Worm (Caenorhabditis elegans): ENCODE measurements around the gene exh-1.

The exh-1 gene

DNA sequence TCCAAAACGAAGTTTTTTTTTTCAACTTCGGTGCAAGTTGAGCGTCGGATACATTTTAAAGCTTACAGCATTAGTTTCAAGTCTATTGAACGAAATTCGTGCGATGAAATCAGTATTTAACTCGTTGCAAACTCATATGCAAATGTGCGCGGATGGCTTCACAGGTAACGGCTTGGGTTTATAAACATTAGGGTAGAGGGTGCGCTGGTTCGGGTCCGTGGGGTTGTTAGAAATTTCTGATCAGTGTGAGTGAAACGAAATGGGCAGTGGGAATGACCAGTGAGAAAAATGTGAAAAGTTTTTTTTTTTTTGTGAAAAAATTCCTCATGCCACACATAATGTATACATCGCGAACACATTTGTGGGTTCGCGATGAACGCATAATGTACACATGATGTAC lies 6.3 kb downstream of the exh-1 start (continued):
- no peak for TF ChIP-seq cey-2 (tag; optimal IDR thresholded peaks at IDR 0.05; ENCODE audit: borderline replicate concordance, insufficient read depth)
- TF ChIP-seq F37D6.2 (tag; optimal IDR thresholded peaks at IDR 0.05), result no peak
- no peak for TF ChIP-seq snpc-4 (tag; optimal IDR thresholded peaks at IDR 0.05)
- no peak for TF ChIP-seq ceh-62 (tag; optimal IDR thresholded peaks at IDR 0.05)
- no peak for TF ChIP-seq egl-27 (tag; optimal IDR thresholded peaks at IDR 0.05)
- no peak for TF ChIP-seq nhr-111 (GFP tag; optimal IDR thresholded peaks at IDR 0.05)
- no peak for TF ChIP-seq rbr-2 (tag; optimal IDR thresholded peaks at IDR 0.05)
- TF ChIP-seq attf-4 (tag; optimal IDR thresholded peaks at IDR 0.05), result no peak
- TF ChIP-seq lin-15B (tag; optimal IDR thresholded peaks at IDR 0.05), result no peak
- no peak for TF ChIP-seq pha-4 (GFP tag; IDR thresholded peaks at IDR 0.05)
- no peak for TF ChIP-seq pha-4 (tag; optimal IDR thresholded peaks at IDR 0.05)
- no peak for TF ChIP-seq dmd-6 (GFP tag; IDR thresholded peaks at IDR 0.05)
- no peak for TF ChIP-seq mep-1 (tag; optimal IDR thresholded peaks at IDR 0.05)
- TF ChIP-seq ceh-82 (tag; optimal IDR thresholded peaks at IDR 0.05), result no peak
- TF ChIP-seq zip-2 (tag; optimal IDR thresholded peaks at IDR 0.05), result no peak
- no peak for TF ChIP-seq nhr-41 (GFP tag; IDR thresholded peaks at IDR 0.05)
- TF ChIP-seq ctbp-1 (GFP tag; IDR thresholded peaks at IDR 0.05), result peak; percentile 47; the same call in 1 of the 2 replicates
- TF ChIP-seq madf-5 (GFP tag; IDR thresholded peaks at IDR 0.05), result peak in 1 of 2 experiments; percentile 31; a peak in 1 of 4 replicates
- no peak for TF ChIP-seq daf-19 (GFP tag; conservative IDR thresholded peaks at IDR 0.05)
- TF ChIP-seq tag-97 (GFP tag; IDR thresholded peaks at IDR 0.05), result no peak
- TF ChIP-seq unc-39 (tag; optimal IDR thresholded peaks at IDR 0.05), result no peak
- TF ChIP-seq nhr-42 (GFP tag; IDR thresholded peaks at IDR 0.05), result no peak
- no peak for TF ChIP-seq zfp-3 (GFP tag; conservative IDR thresholded peaks at IDR 0.05)
- peak; percentile 82 for TF ChIP-seq dmd-8 (GFP tag; IDR thresholded peaks at IDR 0.05)
- TF ChIP-seq mdt-29 (GFP tag; IDR thresholded peaks at IDR 0.05), result peak; percentile 34; the same call in 1 of the 2 replicates
- no peak for TF ChIP-seq ceh-20 (GFP tag; IDR thresholded peaks at IDR 0.05)

DNA sequence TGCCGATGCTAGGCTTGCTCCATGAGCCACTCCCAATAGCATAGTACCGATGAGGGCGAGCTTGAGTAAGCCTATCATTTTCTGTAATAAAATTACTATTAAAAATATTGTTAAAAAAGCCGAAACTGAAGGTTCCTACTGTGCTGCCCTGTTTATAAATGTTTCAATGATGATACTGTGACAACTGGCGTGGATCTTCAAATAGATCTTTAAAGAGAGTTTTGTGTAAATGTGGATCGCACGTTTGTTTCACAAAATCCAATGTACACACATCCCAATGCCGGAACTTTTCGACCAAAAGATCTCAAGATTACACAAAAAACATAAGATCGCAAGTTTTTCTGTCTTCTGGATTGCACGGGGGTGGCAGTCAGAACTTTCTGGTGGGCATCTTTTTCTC lies 8.6 kb downstream of the exh-1 start, which contains the start of gene C36C5.14:
C36C5.14 (minus strand) TSS at position 101 of the 400 bp plus-strand sequence.
- no peak for TF ChIP-seq mes-2 (tag; optimal IDR thresholded peaks at IDR 0.05; ENCODE audit: poor library complexity, severe bottlenecking)
- no peak for TF ChIP-seq F26F4.8 (GFP tag; conservative IDR thresholded peaks at IDR 0.05)
- no peak for TF ChIP-seq nhr-6 (tag; optimal IDR thresholded peaks at IDR 0.05)
- no peak for TF ChIP-seq nhr-41 (GFP tag; IDR thresholded peaks at IDR 0.05)
- TF ChIP-seq hlh-30 (tag; optimal IDR thresholded peaks at IDR 0.05; ENCODE audit: insufficient read depth), result no peak
- no peak for TF ChIP-seq F37D6.2 (tag; optimal IDR thresholded peaks at IDR 0.05)
- no peak for TF ChIP-seq attf-4 (tag; optimal IDR thresholded peaks at IDR 0.05)
- no peak for TF ChIP-seq mdl-1 (tag; optimal IDR thresholded peaks at IDR 0.05)
- no peak for TF ChIP-seq daf-8 (GFP tag; IDR thresholded peaks at IDR 0.05)
- no peak for TF ChIP-seq zfp-3 (GFP tag; conservative IDR thresholded peaks at IDR 0.05)
- TF ChIP-seq ctbp-1 (GFP tag; IDR thresholded peaks at IDR 0.05), result no peak
- TF ChIP-seq dpl-1 (GFP tag; optimal IDR thresholded peaks at IDR 0.05), result no peak
- no peak for TF ChIP-seq dmd-8 (GFP tag; IDR thresholded peaks at IDR 0.05)
- TF ChIP-seq zip-2 (tag; optimal IDR thresholded peaks at IDR 0.05), result no peak
- no peak for TF ChIP-seq nhr-48 (tag; optimal IDR thresholded peaks at IDR 0.05)
- TF ChIP-seq saeg-2 (GFP tag; IDR thresholded peaks at IDR 0.05), result no peak

DNA sequence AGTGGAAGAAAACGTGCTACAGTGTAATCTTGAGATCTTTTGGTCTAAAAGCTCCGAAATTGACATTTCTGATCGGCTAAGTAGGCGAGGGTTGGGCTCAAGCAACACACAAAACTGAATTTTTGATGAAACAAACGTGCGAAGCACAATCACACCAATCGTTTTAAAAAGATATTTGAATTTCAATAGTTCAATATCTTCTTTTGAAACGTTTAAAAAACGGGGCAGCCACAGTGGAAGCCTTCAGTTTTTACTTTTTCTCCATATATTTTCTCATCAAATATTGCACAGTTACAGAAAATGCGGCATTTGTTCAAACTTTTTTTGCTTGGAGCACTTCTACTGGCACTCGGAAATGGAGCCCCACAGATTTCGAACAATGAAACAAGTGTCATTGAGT lies 9.4 kb downstream of the exh-1 start, which contains the start of gene C36C5.4:
C36C5.4 (plus strand) TSS at position 301 of the 400 bp plus-strand sequence.
- no peak for TF ChIP-seq jun-1 (tag; optimal IDR thresholded peaks at IDR 0.05)
- TF ChIP-seq zfp-3 (GFP tag; conservative IDR thresholded peaks at IDR 0.05), result no peak
- no peak for TF ChIP-seq unc-62 (GFP tag; optimal IDR thresholded peaks at IDR 0.05 in 1 of 2)
- TF ChIP-seq unc-62 (tag; optimal IDR thresholded peaks at IDR 0.05), result no peak
- TF ChIP-seq D1046.2 (GFP tag; IDR thresholded peaks at IDR 0.05), result no peak
- no peak for TF ChIP-seq hif-1 (tag; optimal IDR thresholded peaks at IDR 0.05)
- no peak for TF ChIP-seq nhr-10 (tag; optimal IDR thresholded peaks at IDR 0.05)
- TF ChIP-seq Y105C5A.15 (GFP tag; IDR thresholded peaks at IDR 0.05), result no peak
- TF ChIP-seq ceh-82 (tag; optimal IDR thresholded peaks at IDR 0.05), result no peak
